Fruit fly (Drosophila melanogaster) whole organism: ENCODE measurements around the gene bel.
A peak's percentile ranks its signal among the peaks of the same experiment; 100 is the strongest.

Source experiments
- Dll ChIP-seq: fragments of >200 bp; optimal IDR thresholded peaks from 2 replicates; lab custom pipeline; 2017
- EcR ChIP-seq, 2 experiments: fragments of >200 bp; optimal IDR thresholded peaks; 2 replicates each; lab custom pipeline; 2017; ENCODE audit warnings: missing biosample characterization in 2 of 2, missing genetic modification characterization in 2 of 2, missing genetic modification reagents in 2 of 2
- pan ChIP-seq: fragments of >200 bp; optimal IDR thresholded peaks from 2 replicates; lab custom pipeline; 2017
- psq ChIP-seq: fragments of >200 bp; optimal IDR thresholded peaks from 2 replicates; lab custom pipeline; 2017
- usp ChIP-seq: fragments of >200 bp; optimal IDR thresholded peaks from 2 replicates; lab custom pipeline; 2017; ENCODE audit warnings: missing biosample characterization, missing genetic modification characterization, mixed read lengths

- TF ChIP-seq EcR (GFP tag; optimal IDR thresholded peaks at IDR 0.05; lab: Kevin White, UChicago) (no peak), pan (lab: Kevin White, UChicago) (peak; percentile 51), psq (lab: Kevin White, UChicago) (no peak), Dll (no peak), usp (GFP tag; lab: Kevin White, UChicago) (no peak)
Observed at dm6 chr3R:8659907-8660660, 477 bp downstream of the bel start.
